Fruit fly (Drosophila melanogaster) whole organism, embryonic: ENCODE data around the gene CG3662.

Experiments
- Bdp1 ChIP-seq: fragments of 200-800 bp; sonication (Bioruptor generic); optimal IDR thresholded peaks from 3 replicates; lab custom pipeline; 2016; ENCODE audit warnings: missing biosample characterization, missing genetic modification characterization
- CG10959 ChIP-seq: fragments of 200-800 bp; sonication (Bioruptor generic); IDR thresholded peaks from 2 replicates; pipeline ENCODE4 v1.3.6; 2022; ENCODE audit warnings: missing biosample characterization, missing genetic modification characterization
- CG11504 ChIP-seq: fragments of 200-800 bp; sonication (Bioruptor generic); optimal IDR thresholded peaks from 3 replicates; lab custom pipeline; 2019; ENCODE audit warnings: missing biosample characterization, mild to moderate bottlenecking, missing genetic modification characterization, moderate library complexity
- CG12659 ChIP-seq: fragments of 200-800 bp; sonication (Bioruptor generic); optimal IDR thresholded peaks from 3 replicates; lab custom pipeline; 2017; ENCODE audit warnings: mild to moderate bottlenecking, missing biosample characterization, missing genetic modification reagents, missing genetic modification characterization
- CG12769 ChIP-seq: fragments of 200-800 bp; sonication (Bioruptor generic); optimal IDR thresholded peaks from 2 replicates; lab custom pipeline; 2019; ENCODE audit warnings: missing biosample characterization, mild to moderate bottlenecking, missing genetic modification characterization, moderate library complexity
- CG12942 ChIP-seq: fragments of 200-800 bp; sonication (Bioruptor generic); optimal IDR thresholded peaks from 3 replicates; lab custom pipeline; 2016; ENCODE audit warnings: missing biosample characterization, missing genetic modification characterization
- CG13424 ChIP-seq: fragments of 200-800 bp; sonication (Bioruptor generic); optimal IDR thresholded peaks from 2 replicates; lab custom pipeline; 2019; ENCODE audit warnings: missing biosample characterization, mild to moderate bottlenecking, missing genetic modification characterization, moderate library complexity
- CG15696 ChIP-seq: fragments of 200-800 bp; sonication (Bioruptor generic); optimal IDR thresholded peaks from 2 replicates; lab custom pipeline; 2019; ENCODE audit warnings: missing biosample characterization, mild to moderate bottlenecking, missing genetic modification characterization, moderate library complexity
- CG16813 ChIP-seq: fragments of 200-800 bp; sonication (Bioruptor generic); IDR thresholded peaks from 3 replicates; pipeline ENCODE4 v1.3.6; 2022; ENCODE audit warnings: missing biosample characterization, missing genetic modification characterization; ENCODE audit not compliant: partially characterized antibody
- CG17802 ChIP-seq: fragments of 200-800 bp; sonication (Bioruptor generic); optimal IDR thresholded peaks from 2 replicates; lab custom pipeline; 2018; ENCODE audit warnings: missing biosample characterization, mild to moderate bottlenecking, missing genetic modification characterization, moderate library complexity
- CG17912 ChIP-seq: fragments of 200-800 bp; sonication (Bioruptor generic); optimal IDR thresholded peaks from 2 replicates; lab custom pipeline; 2018; ENCODE audit warnings: missing biosample characterization, mild to moderate bottlenecking, missing genetic modification characterization
- CG1832 ChIP-seq: fragments of 200-800 bp; sonication (Bioruptor generic); optimal IDR thresholded peaks from 2 replicates; lab custom pipeline; 2017; ENCODE audit warnings: missing biosample characterization, mild to moderate bottlenecking, missing genetic modification characterization, inconsistent platforms
- CG31224 ChIP-seq: fragments of 200-800 bp; sonication (Bioruptor generic); IDR thresholded peaks from 2 replicates; pipeline ENCODE4 v1.3.6; 2022; ENCODE audit warnings: missing biosample characterization, missing genetic modification characterization
- CG32772 ChIP-seq: fragments of 200-800 bp; sonication (Bioruptor generic); IDR thresholded peaks from 2 replicates; pipeline ENCODE4 v1.3.6; 2022; ENCODE audit warnings: missing biosample characterization, missing genetic modification characterization
- CG3838 ChIP-seq: fragments of 200-800 bp; sonication (Bioruptor generic); optimal IDR thresholded peaks from 3 replicates; lab custom pipeline; 2016; ENCODE audit warnings: missing biosample characterization, missing genetic modification characterization
- CG6765 ChIP-seq: fragments of 200-800 bp; sonication (Bioruptor generic); optimal IDR thresholded peaks from 3 replicates; lab custom pipeline; 2017; ENCODE audit warnings: missing biosample characterization, mild to moderate bottlenecking, missing genetic modification characterization
- CG7786 ChIP-seq: fragments of 200-800 bp; sonication (Bioruptor generic); optimal IDR thresholded peaks from 2 replicates; lab custom pipeline; 2016; ENCODE audit warnings: missing biosample characterization, missing genetic modification characterization
- CG8281 ChIP-seq: fragments of 200-800 bp; sonication (Bioruptor generic); optimal IDR thresholded peaks from 2 replicates; lab custom pipeline; 2018; ENCODE audit warnings: missing biosample characterization, mild to moderate bottlenecking, missing genetic modification characterization, moderate library complexity
- CG8478 ChIP-seq: fragments of >200 bp; optimal IDR thresholded peaks from 2 replicates; lab custom pipeline; 2018
- CG9215 ChIP-seq: fragments of 200-800 bp; sonication (Bioruptor generic); IDR thresholded peaks from 2 replicates; pipeline ENCODE4 v1.3.6; 2022; ENCODE audit warnings: missing biosample characterization, missing genetic modification characterization
- CG9727 ChIP-seq: fragments of 200-800 bp; sonication (Bioruptor generic); optimal IDR thresholded peaks from 3 replicates; lab custom pipeline; 2017; ENCODE audit warnings: missing biosample characterization, mild to moderate bottlenecking, missing genetic modification characterization
- Camta ChIP-seq: fragments of 200-800 bp; sonication (Bioruptor generic); optimal IDR thresholded peaks from 2 replicates; lab custom pipeline; 2016; ENCODE audit warnings: missing biosample characterization, missing genetic modification characterization
- Elba2 ChIP-seq: fragments of 200-800 bp; sonication (Bioruptor generic); optimal IDR thresholded peaks from 3 replicates; lab custom pipeline; 2016; ENCODE audit warnings: missing biosample characterization, missing genetic modification characterization
- HLH3B ChIP-seq: fragments of 200-800 bp; sonication (Bioruptor generic); IDR thresholded peaks from 2 replicates; pipeline ENCODE4 v1.3.6; 2022; ENCODE audit warnings: missing biosample characterization, missing genetic modification characterization
- HLH4C ChIP-seq: fragments of 200-800 bp; sonication (Bioruptor generic); IDR thresholded peaks from 3 replicates; pipeline ENCODE4 v1.3.6; 2022; ENCODE audit warnings: missing biosample characterization, missing genetic modification characterization; ENCODE audit not compliant: partially characterized antibody
- Hand ChIP-seq: fragments of 200-800 bp; sonication (Bioruptor generic); optimal IDR thresholded peaks from 2 replicates; lab custom pipeline; 2017; ENCODE audit warnings: mild to moderate bottlenecking, missing biosample characterization, missing genetic modification reagents, missing genetic modification characterization
- Max ChIP-seq: fragments of 200-800 bp; sonication (Bioruptor generic); optimal IDR thresholded peaks from 2 replicates; lab custom pipeline; 2016; ENCODE audit warnings: missing biosample characterization, mild to moderate bottlenecking, missing genetic modification characterization
- Mrtf ChIP-seq: fragments of 200-800 bp; sonication (Bioruptor generic); IDR thresholded peaks from 3 replicates; pipeline ENCODE4 v1.3.6; 2022; ENCODE audit warnings: missing biosample characterization, missing genetic modification characterization
- Vsx1 ChIP-seq: fragments of 200-800 bp; sonication (Bioruptor generic); optimal IDR thresholded peaks from 2 replicates; lab custom pipeline; 2017; ENCODE audit warnings: missing biosample characterization, mild to moderate bottlenecking, missing genetic modification characterization, missing genetic modification reagents
- abd-A ChIP-seq: fragments of 200-800 bp; sonication (Bioruptor generic); optimal IDR thresholded peaks from 3 replicates; lab custom pipeline; 2019; ENCODE audit warnings: missing biosample characterization, mild to moderate bottlenecking, missing genetic modification characterization, moderate library complexity
- bcd ChIP-seq: fragments of 200-800 bp; sonication (Bioruptor generic); optimal IDR thresholded peaks from 2 replicates; lab custom pipeline; 2017; ENCODE audit warnings: missing biosample characterization, mild to moderate bottlenecking, missing genetic modification characterization
- bigmax ChIP-seq: fragments of 200-800 bp; sonication (Bioruptor generic); optimal IDR thresholded peaks from 2 replicates; lab custom pipeline; 2018; ENCODE audit warnings: missing biosample characterization, mild to moderate bottlenecking, missing genetic modification characterization
- cg ChIP-seq: fragments of 200-800 bp; sonication (Bioruptor generic); optimal IDR thresholded peaks from 3 replicates; lab custom pipeline; 2019; ENCODE audit warnings: missing biosample characterization, mild to moderate bottlenecking, missing genetic modification characterization, moderate library complexity
- chinmo ChIP-seq: fragments of 200-800 bp; sonication (Bioruptor generic); IDR thresholded peaks from 4 replicates; pipeline ENCODE4 v1.3.6; 2022; ENCODE audit warnings: missing biosample characterization, missing genetic modification characterization; ENCODE audit not compliant: partially characterized antibody
- da ChIP-seq: fragments of 200-800 bp; sonication (Bioruptor generic); optimal IDR thresholded peaks from 2 replicates; lab custom pipeline; 2016; ENCODE audit warnings: missing biosample characterization, missing genetic modification characterization
- dmrt99B ChIP-seq: fragments of 200-800 bp; sonication (Bioruptor generic); optimal IDR thresholded peaks from 2 replicates; lab custom pipeline; 2018; ENCODE audit warnings: missing biosample characterization, mild to moderate bottlenecking, missing genetic modification characterization, moderate library complexity
- ems ChIP-seq: fragments of 200-800 bp; sonication (Bioruptor generic); optimal IDR thresholded peaks from 3 replicates; lab custom pipeline; 2016; ENCODE audit warnings: missing biosample characterization, missing genetic modification characterization
- grau ChIP-seq: fragments of 200-800 bp; optimal IDR thresholded peaks from 3 replicates; lab custom pipeline; 2019; ENCODE audit warnings: missing biosample characterization, mild to moderate bottlenecking, missing genetic modification characterization, moderate library complexity
- gt ChIP-seq: fragments of 200-800 bp; sonication (Bioruptor generic); IDR thresholded peaks from 2 replicates; pipeline ENCODE4 v1.3.6; 2022; ENCODE audit warnings: missing biosample characterization, missing genetic modification characterization
- lab ChIP-seq: fragments of 200-800 bp; sonication (Bioruptor generic); optimal IDR thresholded peaks from 3 replicates; lab custom pipeline; 2017; ENCODE audit warnings: missing biosample characterization, missing genetic modification characterization, mild to moderate bottlenecking, moderate library complexity, missing genetic modification reagents
- lmd ChIP-seq: fragments of 200-800 bp; sonication (Bioruptor generic); IDR thresholded peaks from 2 replicates; pipeline ENCODE4 v1.3.6; 2022; ENCODE audit warnings: missing biosample characterization, missing genetic modification characterization
- oc ChIP-seq: fragments of 200-800 bp; sonication (Bioruptor generic); optimal IDR thresholded peaks from 2 replicates; lab custom pipeline; 2018; ENCODE audit warnings: missing biosample characterization, mild to moderate bottlenecking, missing genetic modification characterization, moderate library complexity
- odd ChIP-seq: fragments of 200-800 bp; sonication (Bioruptor generic); optimal IDR thresholded peaks from 2 replicates; lab custom pipeline; 2017; ENCODE audit warnings: missing biosample characterization, mild to moderate bottlenecking, missing genetic modification characterization
- run ChIP-seq: fragments of 200-800 bp; sonication (Bioruptor generic); optimal IDR thresholded peaks from 3 replicates; lab custom pipeline; 2018; ENCODE audit warnings: missing biosample characterization, mild to moderate bottlenecking, missing genetic modification characterization
- slbo ChIP-seq: fragments of 200-800 bp; sonication (Bioruptor generic); IDR thresholded peaks from 2 replicates; pipeline ENCODE4 v1.3.6; 2022; ENCODE audit warnings: missing biosample characterization, missing genetic modification characterization
- vfl ChIP-seq: fragments of 200-800 bp; sonication (Bioruptor generic); optimal IDR thresholded peaks from 2 replicates; lab custom pipeline; 2016; ENCODE audit warnings: missing biosample characterization, missing genetic modification characterization
- vnd ChIP-seq: fragments of 200-800 bp; sonication (Bioruptor generic); IDR thresholded peaks from 3 replicates; pipeline ENCODE4 v1.3.6; 2022; ENCODE audit warnings: missing biosample characterization, missing genetic modification characterization; ENCODE audit not compliant: partially characterized antibody
- wor ChIP-seq: fragments of 200-800 bp; sonication (Bioruptor generic); IDR thresholded peaks from 2 replicates; pipeline ENCODE4 v1.3.6; 2022; ENCODE audit warnings: missing biosample characterization, missing genetic modification characterization

CG3662 gene

DNA sequence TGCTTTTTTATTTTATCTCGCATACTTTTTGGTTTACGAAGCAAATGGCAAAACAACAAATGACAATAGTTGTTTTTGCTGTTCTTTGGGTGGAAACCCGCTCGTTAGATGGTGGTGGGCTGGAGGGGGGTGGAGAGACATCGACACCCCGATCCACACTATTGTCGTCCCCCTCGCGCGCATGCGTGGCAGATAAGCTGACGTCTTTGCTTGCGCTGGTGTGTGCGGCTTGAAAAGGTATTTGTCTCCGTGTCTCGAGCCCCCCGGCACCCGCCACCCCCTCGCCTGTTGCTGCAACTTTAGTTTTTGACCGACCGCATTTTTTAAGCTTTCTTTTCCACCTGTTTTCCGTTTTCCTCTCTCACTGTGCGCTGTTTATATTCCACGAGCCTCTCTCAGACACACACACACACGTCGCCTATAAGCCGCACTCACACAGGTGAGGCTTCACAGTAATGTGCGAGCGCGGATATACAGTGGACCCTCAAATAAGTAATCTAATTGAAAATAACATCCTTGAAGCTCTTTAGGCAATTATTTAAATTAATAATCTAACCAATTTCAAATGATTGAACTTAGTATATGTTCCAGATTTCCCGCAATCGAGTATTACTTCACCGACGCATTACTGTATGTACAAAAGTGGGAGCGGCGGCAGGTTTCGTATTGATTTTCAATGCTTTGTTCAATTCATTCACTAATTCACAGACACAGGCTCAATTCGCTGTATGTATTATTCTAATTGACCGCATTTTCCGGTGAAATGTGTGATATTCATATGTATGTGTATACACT is 46.1 kb downstream of the CG3662 start (continued):
- TF ChIP-seq HLH3B (GFP tag; lab: Robert Waterston, UW) (peak; percentile 96), CG12769 (tag; lab: Kevin White, UChicago) (peak; percentile 97), lmd (GFP tag; lab: Robert Waterston, UW) (peak; percentile 95), da (GFP tag; lab: Kevin White, UChicago) (no peak), CG12942 (peak; percentile 90), lab (GFP tag; lab: Kevin White, UChicago) (peak; percentile 95), CG15696 (tag; lab: Kevin White, UChicago) (peak; percentile 89), CG31224 (GFP tag; lab: Robert Waterston, UW) (peak; percentile 90), CG8281 (tag; lab: Kevin White, UChicago) (peak; percentile 86), CG10959 (GFP tag; lab: Robert Waterston, UW) (peak; percentile 91), CG12659 (GFP tag; lab: Kevin White, UChicago) (peak; percentile 94), CG11504 (peak; percentile 93), ems (GFP tag; lab: Kevin White, UChicago) (peak; percentile 91), gt (peak; percentile 68; the same call in 1 of the 2 replicates), bcd (peak; percentile 92), CG8478 (lab: Kevin White, UChicago) (no peak), HLH4C (GFP tag; lab: Robert Waterston, UW) (no peak; the same call in 2 of the 3 replicates), Max (GFP tag; lab: Kevin White, UChicago) (peak; percentile 89), chinmo (GFP tag; lab: Robert Waterston, UW) (peak; percentile 92; the same call in 2 of the 4 replicates), Vsx1 (GFP tag; lab: Kevin White, UChicago) (peak; percentile 46), CG9215 (GFP tag; lab: Robert Waterston, UW) (peak; percentile 93), oc (tag; lab: Kevin White, UChicago) (peak; percentile 89), grau (tag; lab: Kevin White, UChicago) (peak; percentile 99), CG3838 (GFP tag; lab: Kevin White, UChicago) (peak; percentile 62), Bdp1 (GFP tag; lab: Kevin White, UChicago) (peak; percentile 68), CG7786 (GFP tag; lab: Kevin White, UChicago) (peak; percentile 88), CG9727 (GFP tag; lab: Kevin White, UChicago) (peak; percentile 91), bigmax (GFP tag; lab: Kevin White, UChicago) (peak; percentile 26), dmrt99B (peak; percentile 95), CG13424 (tag; lab: Kevin White, UChicago) (peak; percentile 96), CG6765 (peak; percentile 81), vnd (GFP tag; lab: Robert Waterston, UW) (no peak), odd (GFP tag; lab: Kevin White, UChicago) (peak; percentile 78), CG32772 (peak; percentile 92), run (peak; percentile 78), Elba2 (peak; percentile 91), wor (GFP tag; lab: Robert Waterston, UW) (peak; percentile 84), Camta (GFP tag; lab: Kevin White, UChicago) (peak; percentile 90), Hand (GFP tag; lab: Kevin White, UChicago) (peak; percentile 77), abd-A (peak; percentile 57), Mrtf (GFP tag; lab: Robert Waterston, UW) (peak; percentile 95), CG1832 (GFP tag; lab: Kevin White, UChicago) (peak; percentile 81), CG16813 (GFP tag; lab: Robert Waterston, UW) (no peak), cg (GFP tag; lab: Kevin White, UChicago) (peak; percentile 90), CG17912 (GFP tag; lab: Kevin White, UChicago) (peak; percentile 86), slbo (GFP tag; lab: Robert Waterston, UW) (peak; percentile 97), CG17802 (tag; lab: Kevin White, UChicago) (peak; percentile 78), vfl (GFP tag; lab: Kevin White, UChicago) (peak; percentile 79)
